Worm (Caenorhabditis elegans) whole organism, early embryonic: ENCODE results near the gene unc-130.

Experiments
- B0310.2 ChIP-seq: sonication (generic microtip); optimal IDR thresholded peaks from 2 replicates; lab custom pipeline; 2016; ENCODE audit warnings: mild to moderate bottlenecking, missing genetic modification characterization, missing compliant biosample characterization
- ama-1 ChIP-seq: fragments of 150-350 bp; optimal IDR thresholded peaks from 2 replicates; lab custom pipeline; 2014
- ceh-13 ChIP-seq: fragments of 200-800 bp; sonication (Bioruptor generic); optimal IDR thresholded peaks from 2 replicates; lab custom pipeline; 2018; ENCODE audit warnings: mild to moderate bottlenecking, missing genetic modification characterization, missing compliant biosample characterization
- ceh-36 ChIP-seq: sonication (generic microtip); optimal IDR thresholded peaks from 2 replicates; lab custom pipeline; 2016; ENCODE audit warnings: missing genetic modification characterization, inconsistent platforms, missing compliant biosample characterization
- ets-7 ChIP-seq: sonication (generic microtip); optimal IDR thresholded peaks from 2 replicates; lab custom pipeline; 2016; ENCODE audit warnings: missing genotype, missing genetic modification characterization, missing compliant biosample characterization
- flt-1 ChIP-seq: fragments of 200-800 bp; sonication (Bioruptor generic); IDR thresholded peaks from 2 replicates; pipeline ENCODE4 v1.3.6; 2022; ENCODE audit warnings: missing genetic modification characterization, missing compliant biosample characterization
- hmg-4 ChIP-seq: fragments of 200-800 bp; sonication (Bioruptor generic); optimal IDR thresholded peaks from 2 replicates; lab custom pipeline; 2018; ENCODE audit warnings: mild to moderate bottlenecking, missing genetic modification characterization, missing compliant biosample characterization
- hnd-1 ChIP-seq: sonication (generic microtip); optimal IDR thresholded peaks from 2 replicates; lab custom pipeline; 2016; ENCODE audit warnings: missing genetic modification characterization, missing compliant biosample characterization
- pes-1 ChIP-seq: fragments of 200-800 bp; sonication (Bioruptor generic); IDR thresholded peaks from 2 replicates; pipeline ENCODE4 v1.3.6; 2022; ENCODE audit warnings: missing genetic modification reagents, missing genetic modification characterization, missing compliant biosample characterization
- sea-1 ChIP-seq: fragments of 200-800 bp; sonication (Bioruptor generic); conservative IDR thresholded peaks from 2 replicates; pipeline ENCODE4 v1.3.6; 2022; ENCODE audit warnings: missing genetic modification characterization, missing compliant biosample characterization
- tra-4 ChIP-seq: sonication (generic microtip); optimal IDR thresholded peaks from 2 replicates; lab custom pipeline; 2017; ENCODE audit warnings: missing genetic modification characterization, missing compliant biosample characterization

DNA sequence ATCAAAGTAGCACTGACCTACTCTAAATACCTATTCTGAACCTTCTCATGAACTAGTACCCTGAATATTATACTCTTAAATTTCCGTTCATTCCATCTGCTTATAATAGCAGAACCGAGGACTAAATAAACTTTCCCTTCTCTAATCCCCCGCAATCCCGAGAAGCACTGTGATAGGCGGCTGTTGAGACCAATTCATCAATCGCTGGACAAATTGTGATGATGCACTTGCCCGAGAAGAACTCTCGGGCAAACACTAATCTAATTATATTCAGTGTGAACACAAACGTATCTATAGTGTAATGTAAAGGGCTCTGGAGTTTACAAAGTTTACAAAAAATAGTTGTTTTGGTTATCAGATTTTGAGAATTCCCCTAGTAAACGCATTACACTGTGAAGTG, 6.9 kb upstream of the unc-130 start:
- TF ChIP-seq hnd-1 (no peak), B0310.2 (tag; lab: Kevin White, UChicago) (no peak), ama-1 (no peak), tra-4 (tag; lab: Kevin White, UChicago) (no peak), sea-1 (no peak), ets-7 (tag; lab: Kevin White, UChicago) (no peak), flt-1 (GFP tag; lab: Robert Waterston, UW) (no peak), ceh-36 (tag; lab: Kevin White, UChicago) (no peak), ceh-13 (no peak), hmg-4 (GFP tag; lab: Kevin White, UChicago) (no peak), pes-1 (GFP tag; lab: Robert Waterston, UW) (no peak)
